Fruit fly (Drosophila melanogaster) whole organism, embryonic: ENCODE measurements around the gene CG15543.

Experiments used
- B-H1 ChIP-seq: fragments of 200-800 bp; sonication (Bioruptor generic); IDR thresholded peaks from 3 replicates; pipeline ENCODE4 v1.3.6; 2022; ENCODE audit warnings: missing biosample characterization, missing genetic modification characterization
- CG1024 ChIP-seq: fragments of 200-800 bp; sonication (Bioruptor generic); IDR thresholded peaks from 2 replicates; pipeline ENCODE4 v1.3.6; 2022; ENCODE audit warnings: missing biosample characterization, missing genetic modification characterization
- CG12744 ChIP-seq: fragments of 200-800 bp; sonication (Bioruptor generic); optimal IDR thresholded peaks from 2 replicates; lab custom pipeline; 2016; ENCODE audit warnings: missing biosample characterization, missing genetic modification characterization
- CG12942 ChIP-seq: fragments of 200-800 bp; sonication (Bioruptor generic); optimal IDR thresholded peaks from 3 replicates; lab custom pipeline; 2016; ENCODE audit warnings: missing biosample characterization, missing genetic modification characterization
- CG15479 ChIP-seq: fragments of 200-800 bp; sonication (Bioruptor generic); optimal IDR thresholded peaks from 3 replicates; lab custom pipeline; 2019; ENCODE audit warnings: missing biosample characterization, mild to moderate bottlenecking, missing genetic modification characterization, moderate library complexity
- CG17328 ChIP-seq: fragments of 200-800 bp; sonication (Bioruptor generic); IDR thresholded peaks from 2 replicates; pipeline ENCODE4 v1.3.6; 2022; ENCODE audit warnings: missing biosample characterization, missing genetic modification characterization
- CG34376 ChIP-seq: fragments of 200-800 bp; sonication (Bioruptor generic); optimal IDR thresholded peaks from 2 replicates; lab custom pipeline; 2018; ENCODE audit warnings: missing biosample characterization, mild to moderate bottlenecking, missing genetic modification characterization
- CG5245 ChIP-seq: fragments of 200-800 bp; sonication (Bioruptor generic); optimal IDR thresholded peaks from 3 replicates; lab custom pipeline; 2016; ENCODE audit warnings: missing biosample characterization, missing genetic modification characterization
- CG7928 ChIP-seq: fragments of 200-800 bp; sonication (Bioruptor generic); optimal IDR thresholded peaks from 2 replicates; lab custom pipeline; 2017; ENCODE audit warnings: missing biosample characterization, mild to moderate bottlenecking, missing genetic modification characterization
- CG9817 ChIP-seq: fragments of 200-800 bp; sonication (Bioruptor generic); optimal IDR thresholded peaks from 2 replicates; lab custom pipeline; 2018; ENCODE audit warnings: missing biosample characterization, mild to moderate bottlenecking, missing genetic modification characterization, moderate library complexity
- Camta ChIP-seq: fragments of 200-800 bp; sonication (Bioruptor generic); optimal IDR thresholded peaks from 2 replicates; lab custom pipeline; 2016; ENCODE audit warnings: missing biosample characterization, missing genetic modification characterization
- Chrac-16 ChIP-seq: fragments of 200-800 bp; sonication (Bioruptor generic); optimal IDR thresholded peaks from 3 replicates; lab custom pipeline; 2016; ENCODE audit warnings: missing biosample characterization, missing genetic modification characterization
- Drgx ChIP-seq: fragments of 200-800 bp; sonication (Bioruptor generic); IDR thresholded peaks from 2 replicates; pipeline ENCODE4 v1.3.6; 2022; ENCODE audit warnings: missing biosample characterization, missing genetic modification characterization
- Ets65A ChIP-seq: fragments of 200-800 bp; sonication (Bioruptor generic); peaks from one replicate; lab custom pipeline; 2016; ENCODE audit warnings: missing biosample characterization, missing genetic modification characterization
- Hsf ChIP-seq: fragments of 200-800 bp; sonication (Bioruptor generic); optimal IDR thresholded peaks from 3 replicates; lab custom pipeline; 2016; ENCODE audit warnings: missing biosample characterization, missing genetic modification characterization
- PHDP ChIP-seq: fragments of 200-800 bp; sonication (Bioruptor generic); optimal IDR thresholded peaks from 3 replicates; lab custom pipeline; 2018; ENCODE audit warnings: missing biosample characterization, mild to moderate bottlenecking, missing genetic modification characterization, moderate library complexity
- Vsx1 ChIP-seq: fragments of 200-800 bp; sonication (Bioruptor generic); optimal IDR thresholded peaks from 2 replicates; lab custom pipeline; 2017; ENCODE audit warnings: missing biosample characterization, mild to moderate bottlenecking, missing genetic modification characterization, missing genetic modification reagents
- bsh ChIP-seq, 2 experiments: fragments of 200-800 bp; sonication (Bioruptor generic); optimal IDR thresholded peaks; 2 replicates each; lab custom pipeline; 2017 to 2018; ENCODE audit warnings: mild to moderate bottlenecking in 2 of 2, missing biosample characterization in 2 of 2, missing genetic modification characterization in 2 of 2, moderate library complexity in 1 of 2
- chif ChIP-seq, 2 experiments: fragments of 200-800 bp; sonication (Bioruptor generic); optimal IDR thresholded peaks; 3 replicates each; lab custom pipeline; 2016; ENCODE audit warnings: missing biosample characterization in 2 of 2, missing genetic modification characterization in 2 of 2
- dati ChIP-seq: fragments of 200-800 bp; sonication (Bioruptor generic); IDR thresholded peaks from 2 replicates; pipeline ENCODE4 v1.3.6; 2022; ENCODE audit warnings: missing biosample characterization, missing genetic modification characterization
- dmrt11E ChIP-seq: fragments of 200-800 bp; sonication (Bioruptor generic); optimal IDR thresholded peaks from 3 replicates; lab custom pipeline; 2018; ENCODE audit warnings: missing biosample characterization, mild to moderate bottlenecking, missing genetic modification characterization, moderate library complexity
- dysf ChIP-seq: fragments of 200-800 bp; sonication (Bioruptor generic); IDR thresholded peaks from 3 replicates; pipeline ENCODE4 v1.3.6; 2022; ENCODE audit warnings: missing biosample characterization, missing genetic modification characterization
- ewg ChIP-seq: fragments of 200-800 bp; sonication (Bioruptor generic); optimal IDR thresholded peaks from 3 replicates; lab custom pipeline; 2017; ENCODE audit warnings: mild to moderate bottlenecking, missing biosample characterization, missing genetic modification reagents, missing genetic modification characterization
- gce ChIP-seq: fragments of 200-800 bp; sonication (Bioruptor generic); IDR thresholded peaks from 3 replicates; pipeline ENCODE4 v1.3.6; 2022; ENCODE audit warnings: missing biosample characterization, missing genetic modification characterization
- gfzf ChIP-seq: fragments of 200-800 bp; sonication (Bioruptor generic); optimal IDR thresholded peaks from 2 replicates; lab custom pipeline; 2016; ENCODE audit warnings: missing biosample characterization, mild to moderate bottlenecking, missing genetic modification characterization, moderate library complexity
- ham ChIP-seq: fragments of 200-800 bp; sonication (Bioruptor generic); IDR thresholded peaks from 2 replicates; pipeline ENCODE4 v1.3.6; 2022; ENCODE audit warnings: missing biosample characterization, missing genetic modification characterization
- hth ChIP-seq: fragments of >200 bp; optimal IDR thresholded peaks from 2 replicates; lab custom pipeline; 2017; ENCODE audit warnings: inconsistent platforms
- mirr ChIP-seq: fragments of 200-800 bp; sonication (Bioruptor generic); optimal IDR thresholded peaks from 3 replicates; lab custom pipeline; 2018; ENCODE audit warnings: missing biosample characterization, mild to moderate bottlenecking, missing genetic modification characterization
- pan ChIP-seq, 4 experiments: fragments of >200 bp in 3 of 4; fragments of 200-800 bp in 1 of 4; sonication (Bioruptor generic) in 1 of 4; optimal IDR thresholded peaks in 3 of 4; IDR thresholded peaks in 1 of 4; 2 replicates each; pipeline versions ENCODE4 v1.3.6 to Lab custom; 2017 to 2022; ENCODE audit warnings: missing biosample characterization in 2 of 4, missing genetic modification characterization in 2 of 4, mixed read lengths in 1 of 4
- prd ChIP-seq, 3 experiments: fragments of >200 bp in 2 of 3; fragments of 200-800 bp in 1 of 3; sonication (Bioruptor generic) in 1 of 3; optimal IDR thresholded peaks in 2 of 3; IDR thresholded peaks in 1 of 3; 2 replicates in 2 of 3; 3 replicates in 1 of 3; pipeline versions ENCODE4 v1.3.6 to Lab custom; 2017 to 2022; ENCODE audit warnings: missing biosample characterization in 1 of 3, missing genetic modification characterization in 1 of 3
- sens ChIP-seq: fragments of 200-800 bp; sonication (Bioruptor generic); peaks from one replicate; lab custom pipeline; 2016; ENCODE audit warnings: missing biosample characterization, missing genetic modification characterization
- seq ChIP-seq: fragments of 200-800 bp; sonication (Bioruptor generic); IDR thresholded peaks from 2 replicates; pipeline ENCODE4 v1.3.6; 2022; ENCODE audit warnings: missing biosample characterization, missing genetic modification characterization
- slbo ChIP-seq: fragments of 200-800 bp; sonication (Bioruptor generic); IDR thresholded peaks from 2 replicates; pipeline ENCODE4 v1.3.6; 2022; ENCODE audit warnings: missing biosample characterization, missing genetic modification characterization
- sug ChIP-seq: fragments of 200-800 bp; optimal IDR thresholded peaks from 2 replicates; lab custom pipeline; 2019; ENCODE audit warnings: missing biosample characterization, mild to moderate bottlenecking, missing genetic modification characterization, moderate library complexity
- tio ChIP-seq: fragments of 200-800 bp; sonication (Bioruptor generic); optimal IDR thresholded peaks from 2 replicates; lab custom pipeline; 2017; ENCODE audit warnings: missing biosample characterization, missing genetic modification characterization, inconsistent platforms
- unpg ChIP-seq: fragments of 200-800 bp; sonication (Bioruptor generic); optimal IDR thresholded peaks from 3 replicates; lab custom pipeline; 2018; ENCODE audit warnings: missing biosample characterization, mild to moderate bottlenecking, missing genetic modification characterization, moderate library complexity
- vvl ChIP-seq: fragments of 200-800 bp; sonication (Bioruptor generic); IDR thresholded peaks from 2 replicates; pipeline ENCODE4 v1.3.6; 2022; ENCODE audit warnings: missing biosample characterization, missing genetic modification characterization
- zfh1 ChIP-seq: fragments of 200-800 bp; sonication (Bioruptor generic); IDR thresholded peaks from 3 replicates; pipeline ENCODE4 v1.3.6; 2022; ENCODE audit warnings: missing biosample characterization, missing genetic modification characterization

CG15543 gene

dm6 chr3R:30775249-30775648, 32.6 kb downstream of the CG15543 start (continued):
- TF ChIP-seq Ets65A, result peak; percentile 74
- peak; percentile 24 for TF ChIP-seq tio
- TF ChIP-seq CG12942, result no peak
- TF ChIP-seq ewg (GFP tag; lab: Kevin White, UChicago), result no peak
- 0 out of 3 replicates have a peak, but pooled peaks have one; percentile 6 for TF ChIP-seq dysf (GFP tag; lab: Robert Waterston, UW)
- 0 out of 2 replicates have a peak, but pooled peaks have one; percentile 38 for TF ChIP-seq vvl
- peak; percentile 31 for TF ChIP-seq Hsf (GFP tag; lab: Kevin White, UChicago)
- TF ChIP-seq hth (lab: Kevin White, UChicago), result no peak
- no peak for TF ChIP-seq CG5245 (GFP tag; lab: Kevin White, UChicago)
- TF ChIP-seq CG17328 (GFP tag; lab: Robert Waterston, UW), result peak; percentile 32; the same call in 1 of the 2 replicates
- TF ChIP-seq PHDP (tag; lab: Kevin White, UChicago), result peak; percentile 30
- TF ChIP-seq Chrac-16 (GFP tag; lab: Kevin White, UChicago), result peak; percentile 4
- TF ChIP-seq Camta (GFP tag; lab: Kevin White, UChicago), result no peak
- peak; percentile 22 for TF ChIP-seq unpg
- no peak for TF ChIP-seq CG9817 (tag; lab: Kevin White, UChicago)
- TF ChIP-seq slbo, result peak; percentile 41
- peak; percentile 57 for TF ChIP-seq zfh1
- TF ChIP-seq pan (optimal IDR thresholded peaks at IDR 0.05; lab: Kevin White, UChicago), result no peak
- peak in 1 of 2 experiments; percentile 20 for TF ChIP-seq pan (GFP tag; optimal IDR thresholded peaks at IDR 0.05 in 1 of 2, IDR thresholded peaks at IDR 0.05 in 1 of 2)
- TF ChIP-seq bsh (GFP tag; optimal IDR thresholded peaks at IDR 0.05; lab: Kevin White, UChicago), result peak in 1 of 2 experiments; percentile 34
- TF ChIP-seq dmrt11E (tag; lab: Kevin White, UChicago), result peak; percentile 39
- TF ChIP-seq, all 482 proteins: peak for 34

DNA sequence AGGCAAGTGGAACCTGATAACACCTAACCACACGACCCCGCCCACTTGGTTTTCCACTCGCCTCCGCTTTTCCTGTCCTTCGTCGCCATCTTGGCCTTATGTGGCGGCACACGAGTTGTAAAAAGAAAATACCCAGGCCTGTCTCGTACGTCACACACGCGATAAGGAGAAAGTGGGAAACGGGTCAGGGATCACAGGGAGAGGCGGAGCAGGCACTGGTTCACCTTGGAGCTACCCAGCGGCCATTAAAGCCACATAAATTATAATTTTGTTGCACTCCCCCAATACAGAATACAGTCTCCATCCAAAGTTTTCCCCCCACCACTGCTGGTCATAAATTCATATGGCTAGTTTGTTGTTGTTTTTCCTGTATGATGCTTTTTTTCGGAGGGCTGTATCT, 33.3 kb downstream of the CG15543 start:
- TF ChIP-seq sens (peak; percentile 36), prd (optimal IDR thresholded peaks at IDR 0.05; lab: Kevin White, UChicago) (no peak), prd (GFP tag; IDR thresholded peaks at IDR 0.05; lab: Robert Waterston, UW) (0 out of 3 replicates have a peak, but pooled peaks have one; percentile 14), gfzf (GFP tag; lab: Kevin White, UChicago) (no peak)
- TF ChIP-seq, all 482 proteins: peak for 2

dm6 chr3R:30779257-30779656, 36.6 kb downstream of the CG15543 start:
- TF ChIP-seq CG34376 (peak; percentile 54), sug (tag; lab: Kevin White, UChicago) (peak; percentile 83), Vsx1 (GFP tag; lab: Kevin White, UChicago) (no peak), CG7928 (GFP tag; lab: Kevin White, UChicago) (no peak), chif (GFP tag; optimal IDR thresholded peaks at IDR 0.05; lab: Kevin White, UChicago) (no peak), CG12744 (GFP tag; lab: Kevin White, UChicago) (no peak), dati (no peak), ham (no peak), mirr (GFP tag; lab: Kevin White, UChicago) (no peak), Drgx (GFP tag; lab: Robert Waterston, UW) (no peak)
- TF ChIP-seq, all 482 proteins: peak for 2

DNA sequence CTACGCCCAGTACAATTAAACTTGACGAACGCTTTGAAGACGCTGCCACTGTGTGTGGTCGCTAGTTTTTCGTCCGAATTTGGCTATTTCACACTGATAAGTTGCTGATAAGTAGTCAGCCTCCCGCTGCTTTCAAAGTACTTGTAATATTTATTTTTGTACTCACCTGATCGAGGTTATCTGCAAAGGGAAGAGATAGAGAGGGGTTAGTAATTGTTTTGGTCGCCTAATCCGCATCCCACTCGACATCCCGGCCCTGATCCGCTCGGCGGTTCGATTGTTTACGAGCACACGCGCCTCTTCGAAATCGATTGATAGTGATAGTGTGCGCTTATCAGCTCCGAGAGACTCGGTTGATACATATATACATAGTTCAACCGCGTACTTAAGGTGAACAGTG, 37.8 kb downstream of the CG15543 start:
- peak; percentile 72 for TF ChIP-seq CG15479 (GFP tag; lab: Kevin White, UChicago)
- TF ChIP-seq seq (GFP tag; lab: Robert Waterston, UW), result no peak
- peak; percentile 69 for TF ChIP-seq sug (tag; lab: Kevin White, UChicago)
- peak; percentile 36 for TF ChIP-seq CG34376
- TF ChIP-seq sens, result peak; percentile 36
- no peak for TF ChIP-seq gce (GFP tag; lab: Robert Waterston, UW)
- TF ChIP-seq CG1024 (GFP tag; lab: Robert Waterston, UW), result no peak
- no peak for TF ChIP-seq B-H1 (GFP tag; lab: Robert Waterston, UW)
- peak; percentile 14 for TF ChIP-seq Ets65A
